Worm (Caenorhabditis elegans): ENCODE data around the gene ard-1.

Gene ard-1

ce11 chrIV:11131268-11131667 is at the start of gene ard-1:
TSS of gene ard-1 (plus strand) at chrIV:11131279.
- no peak for TF ChIP-seq nfya-1 (tag; optimal IDR thresholded peaks at IDR 0.05; ENCODE audit: insufficient read depth)
- TF ChIP-seq nhr-237 (tag; optimal IDR thresholded peaks at IDR 0.05) = no peak
- no peak for TF ChIP-seq nhr-67 (tag; optimal IDR thresholded peaks at IDR 0.05)
- TF ChIP-seq pqm-1 (tag; optimal IDR thresholded peaks at IDR 0.05) = no peak

ce11 chrIV:11082153-11082552 is 48.9 kb upstream of the ard-1 start, which contains the start of gene let-70:
TSS of gene let-70 (minus strand) at chrIV:11082253.
- TF ChIP-seq R02D3.7 (tag; optimal IDR thresholded peaks at IDR 0.05) = no peak
- no peak for TF ChIP-seq nfya-1 (tag; optimal IDR thresholded peaks at IDR 0.05; ENCODE audit: insufficient read depth)
- no peak for TF ChIP-seq elt-3 (tag; optimal IDR thresholded peaks at IDR 0.05)
- TF ChIP-seq ztf-11 (tag; optimal IDR thresholded peaks at IDR 0.05) = no peak
- no peak for TF ChIP-seq ceh-82 (tag; optimal IDR thresholded peaks at IDR 0.05)
- no peak for TF ChIP-seq ztf-4 (tag; optimal IDR thresholded peaks at IDR 0.05)
- no peak for TF ChIP-seq ceh-9 (tag; optimal IDR thresholded peaks at IDR 0.05)
- no peak for TF ChIP-seq daf-12 (tag; optimal IDR thresholded peaks at IDR 0.05)
- TF ChIP-seq ceh-28 (tag; optimal IDR thresholded peaks at IDR 0.05) = no peak
- no peak for TF ChIP-seq aly-2 (tag; optimal IDR thresholded peaks at IDR 0.05)
- TF ChIP-seq fkh-10 (GFP tag; optimal IDR thresholded peaks at IDR 0.05) = no peak

- TF ChIP-seq nhr-11 (tag; optimal IDR thresholded peaks at IDR 0.05) (peak; percentile 83), R02D3.7 (tag; optimal IDR thresholded peaks at IDR 0.05) (peak; percentile 74), fkh-2 (tag; optimal IDR thresholded peaks at IDR 0.05) (peak; percentile 37), nhr-67 (tag; optimal IDR thresholded peaks at IDR 0.05) (no peak), elt-1 (tag; optimal IDR thresholded peaks at IDR 0.05) (peak; percentile 12), ceh-16 (tag; optimal IDR thresholded peaks at IDR 0.05) (no peak), ztf-4 (tag; optimal IDR thresholded peaks at IDR 0.05) (peak; percentile 20), lin-15B (tag; optimal IDR thresholded peaks at IDR 0.05) (peak; percentile 83), tbx-2 (tag; optimal IDR thresholded peaks at IDR 0.05) (peak; percentile 86), mdl-1 (tag; optimal IDR thresholded peaks at IDR 0.05) (peak; percentile 13), ceh-9 (tag; optimal IDR thresholded peaks at IDR 0.05) (no peak), nhr-76 (tag; optimal IDR thresholded peaks at IDR 0.05) (peak; percentile 54), egl-5 (tag; optimal IDR thresholded peaks at IDR 0.05) (peak; percentile 96), fos-1 (tag; optimal IDR thresholded peaks at IDR 0.05) (no peak), daf-12 (tag; optimal IDR thresholded peaks at IDR 0.05) (no peak), ztf-11 (tag; optimal IDR thresholded peaks at IDR 0.05) (no peak), nhr-25 (tag; optimal IDR thresholded peaks at IDR 0.05) (peak; percentile 96), nhr-12 (tag; optimal IDR thresholded peaks at IDR 0.05) (no peak), nhr-43 (tag; optimal IDR thresholded peaks at IDR 0.05; ENCODE audit: poor library complexity, severe bottlenecking) (peak; percentile 86), egl-27 (tag; optimal IDR thresholded peaks at IDR 0.05) (peak; percentile 91), ZK546.5 (tag; optimal IDR thresholded peaks at IDR 0.05) (peak; percentile 16), zag-1 (tag; optimal IDR thresholded peaks at IDR 0.05) (peak; percentile 91), nhr-28 (tag; optimal IDR thresholded peaks at IDR 0.05) (no peak), elt-3 (tag; optimal IDR thresholded peaks at IDR 0.05) (peak in 1 of 3 experiments; percentile 1), aly-2 (tag; optimal IDR thresholded peaks at IDR 0.05) (no peak), lsy-12 (tag; optimal IDR thresholded peaks at IDR 0.05) (peak; percentile 88), sea-2 (GFP tag; optimal IDR thresholded peaks at IDR 0.05) (peak; percentile 21), ama-1 (optimal IDR thresholded peaks at IDR 0.05) (peak; percentile 89), unc-39 (tag; optimal IDR thresholded peaks at IDR 0.05) (no peak), mml-1 (tag; optimal IDR thresholded peaks at IDR 0.05) (no peak), pqm-1 (tag; optimal IDR thresholded peaks at IDR 0.05) (peak; percentile 41), skn-1 (tag; optimal IDR thresholded peaks at IDR 0.05) (peak; percentile 80), unc-62 (GFP tag; optimal IDR thresholded peaks at IDR 0.05) (peak; percentile 90), elt-2 (tag; optimal IDR thresholded peaks at IDR 0.05) (peak; percentile 80), pha-4 (tag; optimal IDR thresholded peaks at IDR 0.05) (peak; percentile 88), lin-39 (tag; optimal IDR thresholded peaks at IDR 0.05) (peak; percentile 91), nhr-237 (tag; optimal IDR thresholded peaks at IDR 0.05) (no peak), nfya-1 (tag; optimal IDR thresholded peaks at IDR 0.05; ENCODE audit: insufficient read depth) (peak; percentile 94), hmg-11 (tag; optimal IDR thresholded peaks at IDR 0.05) (peak; percentile 99), ceh-28 (tag; optimal IDR thresholded peaks at IDR 0.05) (peak; percentile 96), snpc-4 (tag; optimal IDR thresholded peaks at IDR 0.05) (peak; percentile 55), eor-1 (tag; optimal IDR thresholded peaks at IDR 0.05) (no peak), jun-1 (tag; optimal IDR thresholded peaks at IDR 0.05) (peak; percentile 92), ceh-82 (tag; optimal IDR thresholded peaks at IDR 0.05) (peak; percentile 22), nhr-23 (tag; optimal IDR thresholded peaks at IDR 0.05) (peak; percentile 92), fkh-10 (GFP tag; optimal IDR thresholded peaks at IDR 0.05) (peak; percentile 49), nhr-77 (tag; optimal IDR thresholded peaks at IDR 0.05) (peak; percentile 16)
These were observed 48.3 kb upstream of the ard-1 start for ce11 chrIV:11082789-11083235.

All from whole organism, L3 larva.